Fruit fly (Drosophila melanogaster) whole organism, embryonic: Measurements from ENCODE around the gene CG42828.
A peak's percentile ranks its signal among the peaks of the same experiment; 100 is the strongest.

Experiments
- CG10565 ChIP-seq: fragments of 200-800 bp; sonication (Bioruptor generic); optimal IDR thresholded peaks from 3 replicates; lab custom pipeline; 2016; ENCODE audit warnings: missing biosample characterization, mild to moderate bottlenecking, missing genetic modification characterization
- CG13123 ChIP-seq: fragments of 200-800 bp; sonication (Bioruptor generic); optimal IDR thresholded peaks from 2 replicates; lab custom pipeline; 2016; ENCODE audit warnings: missing biosample characterization, missing genetic modification characterization
- CG13287 ChIP-seq: fragments of 200-800 bp; sonication (Bioruptor generic); IDR thresholded peaks from 2 replicates; pipeline ENCODE4 v1.3.6; 2022; ENCODE audit warnings: missing biosample characterization, missing genetic modification characterization; ENCODE audit not compliant: partially characterized antibody
- CG13894 ChIP-seq: fragments of 200-800 bp; sonication (Bioruptor generic); optimal IDR thresholded peaks from 3 replicates; lab custom pipeline; 2018; ENCODE audit warnings: missing biosample characterization, mild to moderate bottlenecking, missing genetic modification characterization, moderate library complexity
- CG14965 ChIP-seq: fragments of 200-800 bp; sonication (Bioruptor generic); optimal IDR thresholded peaks from 2 replicates; lab custom pipeline; 2016; ENCODE audit warnings: missing biosample characterization, missing genetic modification characterization, borderline replicate concordance
- CG16863 ChIP-seq: fragments of 200-800 bp; sonication (Bioruptor generic); optimal IDR thresholded peaks from 3 replicates; lab custom pipeline; 2016; ENCODE audit warnings: missing biosample characterization, missing genetic modification characterization
- CG18476 ChIP-seq: fragments of 200-800 bp; sonication (Bioruptor generic); optimal IDR thresholded peaks from 2 replicates; lab custom pipeline; 2016; ENCODE audit warnings: missing biosample characterization, mild to moderate bottlenecking, missing genetic modification characterization
- CG2199 ChIP-seq: fragments of 200-800 bp; sonication (Bioruptor generic); IDR thresholded peaks from 3 replicates; pipeline ENCODE4 v1.3.6; 2022; ENCODE audit warnings: missing biosample characterization, missing genetic modification characterization
- CG2202 ChIP-seq: fragments of 200-800 bp; sonication (Bioruptor generic); optimal IDR thresholded peaks from 2 replicates; lab custom pipeline; 2018; ENCODE audit warnings: missing biosample characterization, mild to moderate bottlenecking, missing genetic modification characterization
- CG2875 ChIP-seq: fragments of 200-800 bp; sonication (Bioruptor generic); optimal IDR thresholded peaks from 2 replicates; lab custom pipeline; 2017; ENCODE audit warnings: missing biosample characterization, mild to moderate bottlenecking, missing genetic modification characterization, missing genetic modification reagents
- CG30020 ChIP-seq: fragments of 200-800 bp; optimal IDR thresholded peaks from 2 replicates; lab custom pipeline; 2019; ENCODE audit warnings: missing biosample characterization, mild to moderate bottlenecking, missing genetic modification characterization, moderate library complexity
- CG3163 ChIP-seq: fragments of 200-800 bp; sonication (Bioruptor generic); optimal IDR thresholded peaks from 3 replicates; lab custom pipeline; 2016; ENCODE audit warnings: missing biosample characterization, missing genetic modification characterization
- CG3838 ChIP-seq: fragments of 200-800 bp; sonication (Bioruptor generic); optimal IDR thresholded peaks from 3 replicates; lab custom pipeline; 2016; ENCODE audit warnings: missing biosample characterization, missing genetic modification characterization
- CG3847 ChIP-seq: fragments of 200-800 bp; sonication (Bioruptor generic); IDR thresholded peaks from 2 replicates; pipeline ENCODE4 v1.3.6; 2022; ENCODE audit warnings: missing biosample characterization, missing genetic modification characterization
- CG5953 ChIP-seq: fragments of 200-800 bp; sonication (Bioruptor generic); IDR thresholded peaks from 2 replicates; pipeline ENCODE4 v1.3.6; 2022; ENCODE audit warnings: missing biosample characterization, missing genetic modification characterization
- CG8359 ChIP-seq: fragments of 200-800 bp; sonication (Bioruptor generic); optimal IDR thresholded peaks from 2 replicates; lab custom pipeline; 2017; ENCODE audit warnings: missing biosample characterization, mild to moderate bottlenecking, missing genetic modification characterization, borderline replicate concordance
- CG9215 ChIP-seq: fragments of 200-800 bp; sonication (Bioruptor generic); IDR thresholded peaks from 2 replicates; pipeline ENCODE4 v1.3.6; 2022; ENCODE audit warnings: missing biosample characterization, missing genetic modification characterization
- CG9437 ChIP-seq: fragments of 200-800 bp; sonication (Bioruptor generic); optimal IDR thresholded peaks from 2 replicates; lab custom pipeline; 2018; ENCODE audit warnings: missing biosample characterization, mild to moderate bottlenecking, missing genetic modification characterization
- Dll ChIP-seq: fragments of 200-800 bp; sonication (Bioruptor generic); IDR thresholded peaks from 4 replicates; pipeline ENCODE4 v1.3.6; 2022; ENCODE audit warnings: missing biosample characterization, missing genetic modification characterization; ENCODE audit not compliant: partially characterized antibody
- Ets65A ChIP-seq: fragments of 200-800 bp; sonication (Bioruptor generic); peaks from one replicate; lab custom pipeline; 2016; ENCODE audit warnings: missing biosample characterization, missing genetic modification characterization
- HLHmδ ChIP-seq: fragments of 200-800 bp; sonication (Bioruptor generic); optimal IDR thresholded peaks from 2 replicates; lab custom pipeline; 2018; ENCODE audit warnings: missing biosample characterization, mild to moderate bottlenecking, missing genetic modification characterization, moderate library complexity
- MESR4 ChIP-seq: fragments of 200-800 bp; sonication (Bioruptor generic); optimal IDR thresholded peaks from 2 replicates; lab custom pipeline; 2018; ENCODE audit warnings: missing biosample characterization, mild to moderate bottlenecking, missing genetic modification characterization, moderate library complexity
- PHDP ChIP-seq: fragments of 200-800 bp; sonication (Bioruptor generic); optimal IDR thresholded peaks from 3 replicates; lab custom pipeline; 2018; ENCODE audit warnings: missing biosample characterization, mild to moderate bottlenecking, missing genetic modification characterization, moderate library complexity
- Spps ChIP-seq: fragments of 200-800 bp; sonication (Bioruptor generic); optimal IDR thresholded peaks from 2 replicates; lab custom pipeline; 2018; ENCODE audit warnings: missing biosample characterization, mild to moderate bottlenecking, missing genetic modification characterization
- Sry-β ChIP-seq: fragments of 200-800 bp; sonication (Bioruptor generic); optimal IDR thresholded peaks from 2 replicates; lab custom pipeline; 2018; ENCODE audit warnings: missing biosample characterization, mild to moderate bottlenecking, missing genetic modification characterization, moderate library complexity
- Sry-δ ChIP-seq: fragments of 200-800 bp; sonication (Bioruptor generic); optimal IDR thresholded peaks from 2 replicates; lab custom pipeline; 2016; ENCODE audit warnings: missing biosample characterization, missing genetic modification characterization
- Taf1 ChIP-seq: fragments of 200-800 bp; sonication (Bioruptor generic); IDR thresholded peaks from 2 replicates; pipeline ENCODE4 v1.3.6; 2022; ENCODE audit warnings: missing biosample characterization, missing genetic modification characterization
- Tbp ChIP-seq: fragments of >200 bp; optimal IDR thresholded peaks from 2 replicates; lab custom pipeline; 2018; ENCODE audit warnings: missing biosample characterization, missing genetic modification characterization
- Vsx1 ChIP-seq: fragments of 200-800 bp; sonication (Bioruptor generic); optimal IDR thresholded peaks from 2 replicates; lab custom pipeline; 2017; ENCODE audit warnings: missing biosample characterization, mild to moderate bottlenecking, missing genetic modification characterization, missing genetic modification reagents
- bsh ChIP-seq, 2 experiments: fragments of 200-800 bp; sonication (Bioruptor generic); optimal IDR thresholded peaks; 2 replicates each; lab custom pipeline; 2017 to 2018; ENCODE audit warnings: mild to moderate bottlenecking in 2 of 2, missing biosample characterization in 2 of 2, missing genetic modification characterization in 2 of 2, moderate library complexity in 1 of 2
- corto ChIP-seq: fragments of 200-800 bp; sonication (Bioruptor generic); optimal IDR thresholded peaks from 2 replicates; lab custom pipeline; 2016; ENCODE audit warnings: missing biosample characterization, mild to moderate bottlenecking, missing genetic modification characterization, moderate library complexity
- dm ChIP-seq: fragments of 200-800 bp; sonication (Bioruptor generic); optimal IDR thresholded peaks from 3 replicates; lab custom pipeline; 2016; ENCODE audit warnings: missing biosample characterization, missing genetic modification characterization
- dmrt99B ChIP-seq: fragments of 200-800 bp; sonication (Bioruptor generic); optimal IDR thresholded peaks from 2 replicates; lab custom pipeline; 2018; ENCODE audit warnings: missing biosample characterization, mild to moderate bottlenecking, missing genetic modification characterization, moderate library complexity
- dysf ChIP-seq: fragments of 200-800 bp; sonication (Bioruptor generic); IDR thresholded peaks from 3 replicates; pipeline ENCODE4 v1.3.6; 2022; ENCODE audit warnings: missing biosample characterization, missing genetic modification characterization
- ems ChIP-seq: fragments of 200-800 bp; sonication (Bioruptor generic); optimal IDR thresholded peaks from 3 replicates; lab custom pipeline; 2016; ENCODE audit warnings: missing biosample characterization, missing genetic modification characterization
- gsb ChIP-seq: fragments of 200-800 bp; sonication (Bioruptor generic); IDR thresholded peaks from 2 replicates; pipeline ENCODE4 v1.3.6; 2022; ENCODE audit warnings: missing biosample characterization, missing genetic modification characterization
- inv ChIP-seq: fragments of 200-800 bp; sonication (Bioruptor generic); IDR thresholded peaks from 2 replicates; pipeline ENCODE4 v1.3.6; 2022; ENCODE audit warnings: missing biosample characterization, missing genetic modification characterization; ENCODE audit not compliant: partially characterized antibody
- kni ChIP-seq: fragments of 200-800 bp; sonication (Bioruptor generic); optimal IDR thresholded peaks from 3 replicates; lab custom pipeline; 2017; ENCODE audit warnings: mild to moderate bottlenecking, missing biosample characterization, missing genetic modification reagents, missing genetic modification characterization
- lilli ChIP-seq: fragments of 200-800 bp; sonication (Bioruptor generic); optimal IDR thresholded peaks from 3 replicates; lab custom pipeline; 2016; ENCODE audit warnings: missing biosample characterization, missing genetic modification characterization
- mld ChIP-seq: fragments of 200-800 bp; sonication (Bioruptor generic); IDR thresholded peaks from 3 replicates; pipeline ENCODE4 v1.3.6; 2022; ENCODE audit warnings: missing biosample characterization, missing genetic modification characterization; ENCODE audit not compliant: partially characterized antibody
- sr ChIP-seq: fragments of 200-800 bp; sonication (Bioruptor generic); IDR thresholded peaks from 3 replicates; pipeline ENCODE4 v1.3.6; 2022; ENCODE audit warnings: missing biosample characterization, missing genetic modification characterization
- tna ChIP-seq: fragments of 200-800 bp; sonication (Bioruptor generic); IDR thresholded peaks from 2 replicates; pipeline ENCODE4 v1.3.6; 2022; ENCODE audit warnings: missing biosample characterization, missing genetic modification characterization; ENCODE audit not compliant: partially characterized antibody
- toy ChIP-seq: fragments of 200-800 bp; sonication (Bioruptor generic); IDR thresholded peaks from 2 replicates; pipeline ENCODE4 v1.3.6; 2022; ENCODE audit warnings: missing biosample characterization, missing genetic modification characterization
- vfl ChIP-seq: fragments of 200-800 bp; sonication (Bioruptor generic); optimal IDR thresholded peaks from 2 replicates; lab custom pipeline; 2016; ENCODE audit warnings: missing biosample characterization, missing genetic modification characterization
- wek ChIP-seq: fragments of 200-800 bp; sonication (Bioruptor generic); optimal IDR thresholded peaks from 3 replicates; lab custom pipeline; 2018; ENCODE audit warnings: missing biosample characterization, mild to moderate bottlenecking, missing genetic modification characterization, moderate library complexity
- zf30C ChIP-seq: fragments of 200-800 bp; sonication (Bioruptor generic); optimal IDR thresholded peaks from 3 replicates; lab custom pipeline; 2018; ENCODE audit warnings: missing biosample characterization, mild to moderate bottlenecking, missing genetic modification characterization

CG42828 gene

DNA sequence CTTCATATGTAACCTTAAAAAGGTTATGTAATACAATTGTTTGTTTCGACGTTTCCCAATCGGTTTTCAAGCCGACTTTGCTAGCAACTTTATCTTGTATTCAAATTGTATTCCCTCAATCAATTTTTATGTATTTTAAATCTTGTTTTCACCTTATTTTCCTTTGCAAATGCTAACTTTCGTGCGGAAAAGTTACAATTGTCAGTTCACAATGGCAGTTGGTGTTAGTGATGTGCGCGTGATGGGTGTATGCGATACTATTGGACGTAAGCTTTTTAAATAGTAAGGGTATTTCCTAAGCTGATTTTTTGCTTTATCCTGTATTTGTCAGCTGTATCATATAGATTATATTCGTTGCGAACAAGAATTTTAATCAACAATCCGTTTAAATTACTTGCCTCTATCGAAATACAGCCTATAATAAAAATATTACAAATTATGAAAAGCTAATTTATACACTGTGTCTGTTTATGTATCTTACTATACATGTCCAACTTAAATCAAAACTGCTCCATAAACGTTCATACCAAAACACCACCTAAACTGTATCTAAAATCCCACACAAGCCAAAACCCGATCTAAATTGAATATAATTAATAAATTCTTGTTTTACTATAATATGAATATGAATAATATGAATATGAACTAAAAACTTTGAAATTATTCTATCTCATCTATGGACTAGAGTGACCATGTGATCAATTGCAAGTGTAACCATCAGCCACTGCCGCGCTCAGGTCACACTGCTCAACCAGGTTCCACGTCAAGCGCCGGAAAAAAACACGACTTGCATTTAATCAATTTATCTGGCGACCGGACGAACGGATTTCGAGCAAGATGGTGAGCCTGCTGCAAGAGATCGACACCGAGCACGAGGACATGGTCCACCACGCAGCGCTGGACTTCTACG is 17.4 kb upstream of the CG42828 start, which contains the start of the genes ATPsynCF6 and Sec13 (continued):
- TF ChIP-seq Taf1 (GFP tag; lab: Robert Waterston, UW), result peak; percentile 50
- no peak for TF ChIP-seq vfl (GFP tag; lab: Kevin White, UChicago)
- no peak for TF ChIP-seq Spps (tag; lab: Kevin White, UChicago)
- no peak for TF ChIP-seq CG2875
- TF ChIP-seq Ets65A (GFP tag; lab: Kevin White, UChicago), result no peak
- no peak for TF ChIP-seq corto (GFP tag; lab: Kevin White, UChicago)
- TF ChIP-seq PHDP (tag; lab: Kevin White, UChicago), result peak; percentile 28
- TF ChIP-seq CG5953 (GFP tag; lab: Robert Waterston, UW), result no peak
- TF ChIP-seq, all 482 proteins: peak for 261

DNA sequence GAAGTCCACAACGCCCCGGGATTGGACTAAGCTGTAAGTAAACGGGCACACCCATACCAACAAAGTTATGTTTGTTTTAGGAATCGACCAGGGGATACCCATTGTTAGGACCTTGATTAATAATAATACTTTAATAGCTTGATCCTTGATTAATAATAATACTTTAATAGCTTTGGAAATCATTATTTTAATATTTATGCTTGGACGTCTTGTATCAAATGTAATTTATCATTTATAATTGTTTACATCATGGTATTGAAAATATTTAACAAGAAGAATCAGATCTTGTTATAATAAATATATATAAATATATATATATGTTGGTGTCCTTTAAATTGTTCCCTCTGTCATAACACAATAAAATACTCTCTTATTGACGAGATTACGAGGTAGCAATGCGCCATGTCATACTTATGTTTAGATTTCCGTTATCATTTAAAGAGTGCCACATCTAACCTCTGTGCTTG is 16.6 kb upstream of the CG42828 start:
- TF ChIP-seq CG2202 (tag; lab: Kevin White, UChicago) (peak; percentile 65), dmrt99B (tag; lab: Kevin White, UChicago) (peak; percentile 93), sr (GFP tag; lab: Robert Waterston, UW) (no peak), Sry-β (no peak), toy (GFP tag; lab: Robert Waterston, UW) (peak; percentile 50; the same call in 1 of the 2 replicates), CG30020 (tag; lab: Kevin White, UChicago) (peak; percentile 71), CG8359 (no peak), CG13123 (GFP tag; lab: Kevin White, UChicago) (peak; percentile 68), CG13287 (GFP tag; lab: Robert Waterston, UW) (no peak), CG13894 (tag; lab: Kevin White, UChicago) (no peak), tna (GFP tag; lab: Robert Waterston, UW) (no peak), zf30C (no peak), Vsx1 (GFP tag; lab: Kevin White, UChicago) (no peak), CG16863 (GFP tag; lab: Kevin White, UChicago) (no peak), CG18476 (GFP tag; lab: Kevin White, UChicago) (peak; percentile 34), CG3838 (GFP tag; lab: Kevin White, UChicago) (no peak), CG3163 (GFP tag; lab: Kevin White, UChicago) (no peak), lilli (GFP tag; lab: Kevin White, UChicago) (peak; percentile 56), CG3847 (GFP tag; lab: Robert Waterston, UW) (peak; percentile 67), HLHmδ (GFP tag; lab: Kevin White, UChicago) (no peak), wek (GFP tag; lab: Kevin White, UChicago) (no peak), CG10565 (GFP tag; lab: Kevin White, UChicago) (no peak), CG9437 (GFP tag; lab: Kevin White, UChicago) (peak; percentile 91), Tbp (no peak), Sry-δ (no peak), dysf (peak; percentile 88), CG14965 (no peak), gsb (GFP tag; lab: Robert Waterston, UW) (peak; percentile 55; the same call in 1 of the 2 replicates), mld (no peak), inv (GFP tag; lab: Robert Waterston, UW) (no peak), CG2199 (no peak), CG9215 (GFP tag; lab: Robert Waterston, UW) (peak; percentile 58), MESR4 (no peak), ems (GFP tag; lab: Kevin White, UChicago) (no peak), bsh (GFP tag; optimal IDR thresholded peaks at IDR 0.05; lab: Kevin White, UChicago) (peak; percentile 64 to 93), kni (GFP tag; lab: Kevin White, UChicago) (no peak), dm (GFP tag; lab: Kevin White, UChicago) (no peak), Dll (GFP tag; lab: Robert Waterston, UW) (no peak)
